Fruit fly (Drosophila melanogaster) whole organism, embryonic: ENCODE results near the gene TbCMF46.

Source experiments
- Asciz ChIP-seq: fragments of 200-800 bp; sonication (Bioruptor generic); optimal IDR thresholded peaks from 2 replicates; lab custom pipeline; 2017; ENCODE audit warnings: missing biosample characterization, mild to moderate bottlenecking, missing genetic modification characterization, missing genetic modification reagents
- B-H1 ChIP-seq: fragments of 200-800 bp; sonication (Bioruptor generic); IDR thresholded peaks from 3 replicates; pipeline ENCODE4 v1.3.6; 2022; ENCODE audit warnings: missing biosample characterization, missing genetic modification characterization
- B-H2 ChIP-seq: fragments of 200-800 bp; sonication (Bioruptor generic); optimal IDR thresholded peaks from 2 replicates; lab custom pipeline; 2018; ENCODE audit warnings: missing biosample characterization, mild to moderate bottlenecking, missing genetic modification characterization
- Blimp-1 ChIP-seq: fragments of 200-800 bp; sonication (Bioruptor generic); optimal IDR thresholded peaks from 3 replicates; lab custom pipeline; 2018; ENCODE audit warnings: missing biosample characterization, missing genetic modification characterization, mild to moderate bottlenecking, moderate library complexity, missing genetic modification reagents
- CG10267 ChIP-seq: fragments of 200-800 bp; sonication (Bioruptor generic); optimal IDR thresholded peaks from 2 replicates; lab custom pipeline; 2018; ENCODE audit warnings: missing biosample characterization, mild to moderate bottlenecking, missing genetic modification characterization, moderate library complexity
- CG10431 ChIP-seq: fragments of 200-800 bp; sonication (Bioruptor generic); optimal IDR thresholded peaks from 3 replicates; lab custom pipeline; 2018; ENCODE audit warnings: missing biosample characterization, mild to moderate bottlenecking, missing genetic modification characterization
- CG10462 ChIP-seq: fragments of 200-800 bp; sonication (Bioruptor generic); optimal IDR thresholded peaks from 2 replicates; lab custom pipeline; 2016; ENCODE audit warnings: missing biosample characterization, missing genetic modification characterization
- CG11093 ChIP-seq: fragments of 200-800 bp; sonication (Bioruptor generic); IDR thresholded peaks from 3 replicates; pipeline ENCODE4 v1.3.6; 2022; ENCODE audit warnings: missing biosample characterization, missing genetic modification characterization
- CG12071 ChIP-seq: fragments of 200-800 bp; sonication (Bioruptor generic); optimal IDR thresholded peaks from 3 replicates; lab custom pipeline; 2018; ENCODE audit warnings: missing biosample characterization, mild to moderate bottlenecking, missing genetic modification characterization
- CG13894 ChIP-seq: fragments of 200-800 bp; sonication (Bioruptor generic); optimal IDR thresholded peaks from 3 replicates; lab custom pipeline; 2018; ENCODE audit warnings: missing biosample characterization, mild to moderate bottlenecking, missing genetic modification characterization, moderate library complexity
- CG17612 ChIP-seq: fragments of 200-800 bp; sonication (Bioruptor generic); IDR thresholded peaks from 2 replicates; pipeline ENCODE4 v1.3.6; 2022; ENCODE audit warnings: missing biosample characterization, missing genetic modification characterization
- CG17802 ChIP-seq: fragments of 200-800 bp; sonication (Bioruptor generic); optimal IDR thresholded peaks from 2 replicates; lab custom pipeline; 2018; ENCODE audit warnings: missing biosample characterization, mild to moderate bottlenecking, missing genetic modification characterization, moderate library complexity
- CG18011 ChIP-seq: fragments of 200-800 bp; sonication (Bioruptor generic); optimal IDR thresholded peaks from 2 replicates; lab custom pipeline; 2017; ENCODE audit warnings: missing biosample characterization, missing genetic modification characterization, mild to moderate bottlenecking, moderate library complexity, missing genotype
- CG2120 ChIP-seq: fragments of 200-800 bp; sonication (Bioruptor generic); optimal IDR thresholded peaks from 3 replicates; lab custom pipeline; 2016; ENCODE audit warnings: missing biosample characterization, missing genetic modification characterization
- CG30403 ChIP-seq: fragments of 200-800 bp; sonication (Bioruptor generic); optimal IDR thresholded peaks from 3 replicates; lab custom pipeline; 2016; ENCODE audit warnings: missing biosample characterization, missing genetic modification characterization
- CG31365 ChIP-seq: fragments of 200-800 bp; sonication (Bioruptor generic); optimal IDR thresholded peaks from 2 replicates; lab custom pipeline; 2018; ENCODE audit warnings: missing biosample characterization, mild to moderate bottlenecking, missing genetic modification characterization
- CG34224 ChIP-seq: fragments of 200-800 bp; sonication (Bioruptor generic); IDR thresholded peaks from 3 replicates; pipeline ENCODE4 v1.3.6; 2022; ENCODE audit warnings: missing biosample characterization, missing genetic modification characterization; ENCODE audit not compliant: partially characterized antibody
- CG4820 ChIP-seq: fragments of 200-800 bp; sonication (Bioruptor generic); optimal IDR thresholded peaks from 3 replicates; lab custom pipeline; 2016; ENCODE audit warnings: missing biosample characterization, missing genetic modification characterization
- CG5245 ChIP-seq: fragments of 200-800 bp; sonication (Bioruptor generic); optimal IDR thresholded peaks from 3 replicates; lab custom pipeline; 2016; ENCODE audit warnings: missing biosample characterization, missing genetic modification characterization
- CG6272 ChIP-seq: fragments of 200-800 bp; sonication (Bioruptor generic); IDR thresholded peaks from 2 replicates; pipeline ENCODE4 v1.3.6; 2022; ENCODE audit warnings: missing biosample characterization, missing genetic modification characterization
- CG6791 ChIP-seq: fragments of 200-800 bp; sonication (Bioruptor generic); IDR thresholded peaks from 3 replicates; pipeline ENCODE4 v1.3.6; 2022; ENCODE audit warnings: missing biosample characterization, missing genetic modification characterization; ENCODE audit not compliant: partially characterized antibody
- CG7928 ChIP-seq: fragments of 200-800 bp; sonication (Bioruptor generic); optimal IDR thresholded peaks from 2 replicates; lab custom pipeline; 2017; ENCODE audit warnings: missing biosample characterization, mild to moderate bottlenecking, missing genetic modification characterization
- CG8478 ChIP-seq: fragments of >200 bp; optimal IDR thresholded peaks from 2 replicates; lab custom pipeline; 2018
- CG8944 ChIP-seq: fragments of 200-800 bp; sonication (Bioruptor generic); optimal IDR thresholded peaks from 3 replicates; lab custom pipeline; 2016; ENCODE audit warnings: missing biosample characterization, missing genetic modification characterization
- CG9932 ChIP-seq: fragments of 200-800 bp; sonication (Bioruptor generic); IDR thresholded peaks from 2 replicates; pipeline ENCODE4 v1.3.6; 2022; ENCODE audit warnings: missing biosample characterization, missing genetic modification characterization
- CkIIα-i1 ChIP-seq: fragments of 200-800 bp; sonication (Bioruptor generic); IDR thresholded peaks from 2 replicates; pipeline ENCODE4 v1.3.6; 2022; ENCODE audit warnings: missing biosample characterization, missing genetic modification characterization
- Dip3 ChIP-seq: fragments of 200-800 bp; sonication (Bioruptor generic); optimal IDR thresholded peaks from 3 replicates; lab custom pipeline; 2016; ENCODE audit warnings: missing biosample characterization, missing genetic modification characterization
- Eip74EF ChIP-seq, 2 experiments: fragments of 200-800 bp in 1 of 2; fragments of >200 bp in 1 of 2; sonication (Bioruptor generic) in 1 of 2; optimal IDR thresholded peaks; 2 replicates each; lab custom pipeline; 2017 to 2019; ENCODE audit warnings: missing biosample characterization in 2 of 2, missing genetic modification characterization in 2 of 2, mild to moderate bottlenecking in 1 of 2, moderate library complexity in 1 of 2
- Ets65A ChIP-seq: fragments of 200-800 bp; sonication (Bioruptor generic); peaks from one replicate; lab custom pipeline; 2016; ENCODE audit warnings: missing biosample characterization, missing genetic modification characterization
- Fer1 ChIP-seq: fragments of 200-800 bp; sonication (Bioruptor generic); optimal IDR thresholded peaks from 2 replicates; lab custom pipeline; 2017; ENCODE audit warnings: missing biosample characterization, mild to moderate bottlenecking, missing genetic modification characterization
- Lim3 ChIP-seq: fragments of 200-800 bp; sonication (Bioruptor generic); IDR thresholded peaks from 2 replicates; pipeline ENCODE4 v1.3.6; 2022; ENCODE audit warnings: missing biosample characterization, missing genetic modification characterization
- MTF-1 ChIP-seq: fragments of 200-800 bp; sonication (Bioruptor generic); optimal IDR thresholded peaks from 2 replicates; lab custom pipeline; 2018; ENCODE audit warnings: missing biosample characterization, mild to moderate bottlenecking, missing genetic modification characterization, borderline replicate concordance
- Med ChIP-seq: fragments of 200-800 bp; sonication (Bioruptor generic); peaks from one replicate; lab custom pipeline; 2016; ENCODE audit warnings: missing biosample characterization, missing genetic modification characterization, mild to moderate bottlenecking, inconsistent platforms, moderate library complexity
- Opbp ChIP-seq: fragments of 200-800 bp; sonication (Bioruptor generic); IDR thresholded peaks from 3 replicates; pipeline ENCODE4 v1.3.6; 2022; ENCODE audit warnings: missing biosample characterization, missing genetic modification characterization; ENCODE audit not compliant: partially characterized antibody
- Optix ChIP-seq: fragments of 200-800 bp; sonication (Bioruptor generic); IDR thresholded peaks from 3 replicates; pipeline ENCODE4 v1.3.6; 2022; ENCODE audit warnings: missing biosample characterization, missing genetic modification characterization
- Pdp1 ChIP-seq, 2 experiments: fragments of 200-800 bp; sonication (Bioruptor generic); optimal IDR thresholded peaks; 3 replicates each; lab custom pipeline; 2016; ENCODE audit warnings: missing biosample characterization in 2 of 2, missing genetic modification characterization in 2 of 2, mild to moderate bottlenecking in 1 of 2, moderate library complexity in 1 of 2
- bowl ChIP-seq: fragments of 200-800 bp; sonication (Bioruptor generic); IDR thresholded peaks from 2 replicates; pipeline ENCODE4 v1.3.6; 2022; ENCODE audit warnings: missing biosample characterization, missing genetic modification characterization
- croc ChIP-seq: fragments of 200-800 bp; sonication (Bioruptor generic); conservative IDR thresholded peaks from 3 replicates; pipeline ENCODE4 v1.3.6; 2022; ENCODE audit warnings: missing biosample characterization, missing genetic modification characterization
- ems ChIP-seq: fragments of 200-800 bp; sonication (Bioruptor generic); optimal IDR thresholded peaks from 3 replicates; lab custom pipeline; 2016; ENCODE audit warnings: missing biosample characterization, missing genetic modification characterization
- eve ChIP-seq, 2 experiments: fragments of >200 bp; optimal IDR thresholded peaks; 2 replicates each; lab custom pipeline; 2017; ENCODE audit warnings: missing biosample characterization in 2 of 2, missing genetic modification characterization in 2 of 2
- gce ChIP-seq: fragments of 200-800 bp; sonication (Bioruptor generic); IDR thresholded peaks from 3 replicates; pipeline ENCODE4 v1.3.6; 2022; ENCODE audit warnings: missing biosample characterization, missing genetic modification characterization
- kay ChIP-seq: fragments of 200-800 bp; sonication (Bioruptor generic); optimal IDR thresholded peaks from 2 replicates; lab custom pipeline; 2016; ENCODE audit warnings: missing biosample characterization, missing genetic modification characterization
- lola ChIP-seq, 3 experiments: fragments of >200 bp in 2 of 3; fragments of 200-800 bp in 1 of 3; sonication (Bioruptor generic) in 1 of 3; optimal IDR thresholded peaks; 2 replicates each; lab custom pipeline; 2017 to 2019; ENCODE audit warnings: missing biosample characterization in 3 of 3, missing genetic modification characterization in 3 of 3, mild to moderate bottlenecking in 1 of 3, moderate library complexity in 1 of 3
- pita ChIP-seq: fragments of 200-800 bp; sonication (Bioruptor generic); optimal IDR thresholded peaks from 2 replicates; lab custom pipeline; 2017; ENCODE audit warnings: missing biosample characterization, mild to moderate bottlenecking, missing genetic modification characterization
- prd ChIP-seq, 3 experiments: fragments of >200 bp in 2 of 3; fragments of 200-800 bp in 1 of 3; sonication (Bioruptor generic) in 1 of 3; optimal IDR thresholded peaks in 2 of 3; IDR thresholded peaks in 1 of 3; 2 replicates in 2 of 3; 3 replicates in 1 of 3; pipeline versions ENCODE4 v1.3.6 to Lab custom; 2017 to 2022; ENCODE audit warnings: missing biosample characterization in 1 of 3, missing genetic modification characterization in 1 of 3
- ranshi ChIP-seq: fragments of 200-800 bp; sonication (Bioruptor generic); IDR thresholded peaks from 2 replicates; pipeline ENCODE4 v1.3.6; 2022; ENCODE audit warnings: missing biosample characterization, missing genetic modification characterization
- sima ChIP-seq: fragments of 200-800 bp; sonication (Bioruptor generic); optimal IDR thresholded peaks from 2 replicates; lab custom pipeline; 2016; ENCODE audit warnings: missing biosample characterization, missing genetic modification characterization
- slou ChIP-seq: fragments of 200-800 bp; sonication (Bioruptor generic); optimal IDR thresholded peaks from 3 replicates; lab custom pipeline; 2016; ENCODE audit warnings: missing biosample characterization, missing genetic modification characterization
- sob ChIP-seq: fragments of 200-800 bp; sonication (Bioruptor generic); IDR thresholded peaks from 2 replicates; pipeline ENCODE4 v1.3.6; 2022; ENCODE audit warnings: missing biosample characterization, missing genetic modification characterization
- vfl ChIP-seq: fragments of 200-800 bp; sonication (Bioruptor generic); optimal IDR thresholded peaks from 2 replicates; lab custom pipeline; 2016; ENCODE audit warnings: missing biosample characterization, missing genetic modification characterization

Gene TbCMF46

dm6 chr2L:9912570-9913260 lies 11.9 kb downstream of the TbCMF46 start, which contains the start of the genes Etl1 and Srp54 (continued):
- TF ChIP-seq CG17612 (GFP tag; lab: Robert Waterston, UW) (no peak), bowl (no peak), CG11093 (GFP tag; lab: Robert Waterston, UW) (no peak), CG6791 (GFP tag; lab: Robert Waterston, UW) (no peak), CG31365 (tag; lab: Kevin White, UChicago) (no peak), CG5245 (GFP tag; lab: Kevin White, UChicago) (no peak), B-H2 (no peak), Med (GFP tag; lab: Kevin White, UChicago) (peak; percentile 66), CG7928 (no peak), Eip74EF (GFP tag; optimal IDR thresholded peaks at IDR 0.05; lab: Kevin White, UChicago) (no peak), CG34224 (GFP tag; lab: Robert Waterston, UW) (no peak), croc (no peak), Ets65A (peak; percentile 33), gce (no peak), ems (no peak), CG8478 (lab: Kevin White, UChicago) (no peak), Asciz (GFP tag; lab: Kevin White, UChicago) (no peak), CG4820 (GFP tag; lab: Kevin White, UChicago) (no peak), slou (GFP tag; lab: Kevin White, UChicago) (no peak), B-H1 (no peak), pita (GFP tag; lab: Kevin White, UChicago) (no peak), CkIIα-i1 (no peak), CG2120 (GFP tag; lab: Kevin White, UChicago) (peak; percentile 12), CG10462 (no peak), Pdp1 (GFP tag; optimal IDR thresholded peaks at IDR 0.05; lab: Kevin White, UChicago) (peak in 1 of 2 experiments; percentile 37), vfl (GFP tag; lab: Kevin White, UChicago) (no peak), CG13894 (tag; lab: Kevin White, UChicago) (no peak), CG6272 (GFP tag; lab: Robert Waterston, UW) (no peak), CG9932 (GFP tag; lab: Robert Waterston, UW) (peak; percentile 29; the same call in 1 of the 2 replicates), lola (GFP tag; optimal IDR thresholded peaks at IDR 0.05; lab: Kevin White, UChicago) (no peak), MTF-1 (GFP tag; lab: Kevin White, UChicago) (no peak), CG30403 (GFP tag; lab: Kevin White, UChicago) (no peak), prd (optimal IDR thresholded peaks at IDR 0.05; lab: Kevin White, UChicago) (no peak), prd (GFP tag; IDR thresholded peaks at IDR 0.05; lab: Robert Waterston, UW) (no peak), CG12071 (no peak), CG10431 (no peak), Lim3 (GFP tag; lab: Robert Waterston, UW) (no peak), Opbp (GFP tag; lab: Robert Waterston, UW) (peak; percentile 4; the same call in 1 of the 3 replicates), eve (GFP tag; optimal IDR thresholded peaks at IDR 0.05; lab: Kevin White, UChicago) (no peak), CG18011 (GFP tag; lab: Kevin White, UChicago) (no peak), sima (no peak), CG17802 (tag; lab: Kevin White, UChicago) (no peak), kay (GFP tag; lab: Kevin White, UChicago) (no peak), sob (no peak), Fer1 (GFP tag; lab: Kevin White, UChicago) (no peak), Dip3 (GFP tag; lab: Kevin White, UChicago) (no peak), CG8944 (GFP tag; lab: Kevin White, UChicago) (no peak), ranshi (GFP tag; lab: Robert Waterston, UW) (no peak), Blimp-1 (no peak), Optix (GFP tag; lab: Robert Waterston, UW) (no peak), CG10267 (tag; lab: Kevin White, UChicago) (peak; percentile 63)
